Worm (Caenorhabditis elegans): ENCODE data around the gene F56C3.7.

DNA sequence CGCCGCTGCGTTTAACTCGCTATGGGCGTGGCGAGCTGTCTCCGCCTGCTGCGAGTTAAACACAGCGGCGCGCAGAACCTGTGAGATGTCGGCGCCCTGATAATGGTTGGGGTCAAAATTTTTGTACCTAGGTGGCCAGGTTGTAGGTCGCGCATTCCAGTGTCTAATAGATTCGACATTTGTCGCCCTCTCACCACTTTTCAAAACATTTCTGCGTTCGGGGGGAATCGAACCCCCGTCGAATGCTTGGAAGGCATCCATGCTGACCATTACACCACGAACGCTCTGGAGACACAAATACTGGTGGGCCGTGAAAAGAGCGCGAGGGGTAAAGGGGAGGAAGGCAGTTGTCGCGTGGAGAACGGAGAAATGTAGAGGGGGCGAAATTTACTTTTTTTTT, 8.8 kb upstream of the F56C3.7 start:
- TF ChIP-seq ref-1 (GFP tag; conservative IDR thresholded peaks at IDR 0.05) (peak; percentile 86), T22C8.4 (GFP tag; IDR thresholded peaks at IDR 0.05) (peak; percentile 91), klf-2 (GFP tag; conservative IDR thresholded peaks at IDR 0.05) (peak; percentile 92), tab-1 (GFP tag; IDR thresholded peaks at IDR 0.05) (peak; percentile 94), flt-1 (GFP tag; IDR thresholded peaks at IDR 0.05) (peak; percentile 94), cog-1 (tag; optimal IDR thresholded peaks at IDR 0.05) (peak; percentile 81), med-1 (GFP tag; optimal IDR thresholded peaks at IDR 0.05; ENCODE audit: insufficient read depth) (peak; percentile 59), ztf-29 (GFP tag; IDR thresholded peaks at IDR 0.05) (peak; percentile 91), ztf-23 (GFP tag; IDR thresholded peaks at IDR 0.05) (peak; percentile 93)

Data from whole organism, midembryonic.